Worm (Caenorhabditis elegans): Measurements from ENCODE around the gene T08G5.1.

ce11 chrV:13986823-13987222 lies 31.7 kb upstream of the T08G5.1 start:
- TF ChIP-seq snpc-4 (tag; optimal IDR thresholded peaks at IDR 0.05) (no peak), nhr-237 (tag; optimal IDR thresholded peaks at IDR 0.05) (no peak)
